Worm (Caenorhabditis elegans) whole organism, late embryonic: ENCODE measurements around the gene Y58A7A.1.

ENCODE experiments used
- F13H6.1 ChIP-seq: sonication (generic microtip); optimal IDR thresholded peaks from 2 replicates; lab custom pipeline; 2016; ENCODE audit warnings: missing genetic modification characterization, missing compliant biosample characterization
- T23F11.4 ChIP-seq: fragments of 200-800 bp; sonication (Bioruptor generic); optimal IDR thresholded peaks from 2 replicates; lab custom pipeline; 2018; ENCODE audit warnings: mild to moderate bottlenecking, missing genetic modification characterization, missing compliant biosample characterization
- Y22D7AL.16 ChIP-seq: sonication (generic microtip); optimal IDR thresholded peaks from 2 replicates; lab custom pipeline; 2016; ENCODE audit warnings: missing genetic modification characterization, missing compliant biosample characterization
- ahr-1 ChIP-seq: sonication (generic microtip); optimal IDR thresholded peaks from 2 replicates; lab custom pipeline; 2016; ENCODE audit warnings: missing genetic modification characterization, missing compliant biosample characterization
- ceh-14 ChIP-seq: sonication (generic microtip); optimal IDR thresholded peaks from 2 replicates; lab custom pipeline; 2016; ENCODE audit warnings: missing genotype, missing genetic modification characterization, missing compliant biosample characterization
- ceh-18 ChIP-seq: sonication (generic microtip); optimal IDR thresholded peaks from 2 replicates; lab custom pipeline; 2016; ENCODE audit warnings: missing genetic modification characterization, missing compliant biosample characterization
- ceh-19 ChIP-seq: fragments of 200-800 bp; sonication (Bioruptor generic); optimal IDR thresholded peaks from 2 replicates; lab custom pipeline; 2018; ENCODE audit warnings: mild to moderate bottlenecking, missing genetic modification characterization, missing compliant biosample characterization
- ceh-30 ChIP-seq: fragments of 150-350 bp; optimal IDR thresholded peaks from 2 replicates; lab custom pipeline; 2014; ENCODE audit warnings: missing biosample characterization, missing genetic modification characterization
- ceh-31 ChIP-seq: sonication (generic microtip); optimal IDR thresholded peaks from 2 replicates; lab custom pipeline; 2016; ENCODE audit warnings: missing genetic modification characterization, missing compliant biosample characterization
- ceh-9 ChIP-seq: sonication (generic microtip); optimal IDR thresholded peaks from 2 replicates; lab custom pipeline; 2016; ENCODE audit warnings: mild to moderate bottlenecking, missing genetic modification characterization, inconsistent platforms, missing compliant biosample characterization
- elt-2 ChIP-seq: sonication (generic microtip); optimal IDR thresholded peaks from 2 replicates; lab custom pipeline; 2016; ENCODE audit warnings: missing genetic modification reagents, missing genetic modification characterization, missing compliant biosample characterization
- eyg-1 ChIP-seq: sonication (generic microtip); optimal IDR thresholded peaks from 2 replicates; lab custom pipeline; 2016; ENCODE audit warnings: missing genotype, missing genetic modification characterization, missing compliant biosample characterization
- fkh-6 ChIP-seq: sonication (generic microtip); optimal IDR thresholded peaks from 2 replicates; lab custom pipeline; 2016; ENCODE audit warnings: missing genetic modification characterization, missing compliant biosample characterization
- hlh-13 ChIP-seq: fragments of 200-800 bp; sonication (Bioruptor generic); optimal IDR thresholded peaks from 2 replicates; lab custom pipeline; 2018; ENCODE audit warnings: mild to moderate bottlenecking, missing genetic modification characterization, missing compliant biosample characterization
- hlh-6 ChIP-seq: sonication (generic microtip); optimal IDR thresholded peaks from 2 replicates; lab custom pipeline; 2016; ENCODE audit warnings: missing genotype, missing genetic modification characterization, missing compliant biosample characterization
- lim-6 ChIP-seq: sonication (generic microtip); optimal IDR thresholded peaks from 2 replicates; lab custom pipeline; 2016; ENCODE audit warnings: missing genetic modification characterization, missing compliant biosample characterization
- lin-11 ChIP-seq: fragments of 200-800 bp; sonication (Bioruptor generic); optimal IDR thresholded peaks from 2 replicates; lab custom pipeline; 2018; ENCODE audit warnings: mild to moderate bottlenecking, missing genetic modification characterization, missing compliant biosample characterization
- madf-2 ChIP-seq: sonication (generic microtip); optimal IDR thresholded peaks from 2 replicates; lab custom pipeline; 2017; ENCODE audit warnings: missing genetic modification characterization, missing compliant biosample characterization
- npax-4 ChIP-seq: sonication (generic microtip); optimal IDR thresholded peaks from 2 replicates; lab custom pipeline; 2016; ENCODE audit warnings: missing genetic modification characterization, missing compliant biosample characterization
- pax-1 ChIP-seq: fragments of 150-350 bp; optimal IDR thresholded peaks from 2 replicates; lab custom pipeline; 2014; ENCODE audit warnings: missing biosample characterization, missing genetic modification characterization
- pqm-1 ChIP-seq: sonication (generic microtip); optimal IDR thresholded peaks from 2 replicates; lab custom pipeline; 2016; ENCODE audit warnings: missing genetic modification characterization, missing compliant biosample characterization
- pros-1 ChIP-seq: fragments of 150-350 bp; optimal IDR thresholded peaks from 2 replicates; lab custom pipeline; 2014; ENCODE audit warnings: missing biosample characterization, missing genetic modification reagents, missing genetic modification characterization
- ref-2 ChIP-seq: sonication (generic microtip); optimal IDR thresholded peaks from 2 replicates; lab custom pipeline; 2016; ENCODE audit warnings: missing genetic modification characterization, missing compliant biosample characterization
- sdc-2 ChIP-seq: sonication (generic microtip); optimal IDR thresholded peaks from 2 replicates; lab custom pipeline; 2016; ENCODE audit warnings: missing genotype, missing genetic modification characterization, missing compliant biosample characterization
- sox-2 ChIP-seq: fragments of 200-800 bp; sonication (Bioruptor generic); IDR thresholded peaks from 2 replicates; pipeline ENCODE4 v1.3.6; 2022; ENCODE audit warnings: missing genetic modification reagents, missing genetic modification characterization, missing compliant biosample characterization
- tbx-7 ChIP-seq: sonication (generic microtip); optimal IDR thresholded peaks from 2 replicates; lab custom pipeline; 2016; ENCODE audit warnings: missing genotype, missing genetic modification characterization, missing compliant biosample characterization
- unc-3 ChIP-seq, 2 experiments: fragments of 200-800 bp in 1 of 2; sonication (Bioruptor generic) in 1 of 2; sonication (generic microtip) in 1 of 2; conservative IDR thresholded peaks in 1 of 2; optimal IDR thresholded peaks in 1 of 2; 2 replicates each; pipeline versions ENCODE4 v1.3.6 to Lab custom; 2016 to 2022; ENCODE audit warnings: missing compliant biosample characterization in 2 of 2, missing genetic modification characterization in 2 of 2, missing genetic modification reagents in 1 of 2
- unc-42 ChIP-seq: sonication (generic microtip); optimal IDR thresholded peaks from 2 replicates; lab custom pipeline; 2016; ENCODE audit warnings: missing genotype, missing genetic modification characterization, missing compliant biosample characterization
- unc-86 ChIP-seq: sonication (generic microtip); optimal IDR thresholded peaks from 2 replicates; lab custom pipeline; 2016; ENCODE audit warnings: missing genetic modification characterization, missing compliant biosample characterization
- zip-5 ChIP-seq: sonication (generic microtip); optimal IDR thresholded peaks from 2 replicates; lab custom pipeline; 2016; ENCODE audit warnings: missing genetic modification characterization, missing compliant biosample characterization
- ztf-16 ChIP-seq: sonication (generic microtip); optimal IDR thresholded peaks from 2 replicates; lab custom pipeline; 2017; ENCODE audit warnings: missing genetic modification characterization, missing compliant biosample characterization

Y58A7A.1 gene

DNA sequence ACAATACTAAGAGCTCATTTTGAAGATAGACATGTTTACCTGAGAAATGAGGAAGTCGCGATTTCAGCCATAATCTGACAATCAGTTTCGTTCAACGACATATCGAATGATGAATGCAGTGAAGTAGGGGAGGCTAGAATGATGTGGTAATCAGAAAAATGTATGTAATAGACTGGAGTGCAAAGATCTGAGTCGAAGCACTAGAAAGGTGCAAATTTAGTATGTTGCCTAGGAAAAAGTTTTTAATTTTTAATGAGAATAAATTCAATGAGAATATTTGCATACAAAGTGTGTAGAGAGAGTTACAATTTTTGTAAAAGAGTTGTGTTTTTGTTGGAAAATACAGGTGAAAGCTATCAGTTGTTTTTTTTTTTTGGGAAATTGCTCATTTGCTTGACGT is 35.6 kb upstream of the Y58A7A.1 start, which contains the start of gene srab-2:
Gene srab-2, minus strand, starts transcription at position 101 of the 400 bp plus-strand sequence.
- TF ChIP-seq ztf-16 (tag; lab: Kevin White, UChicago) (no peak), ceh-19 (GFP tag; lab: Kevin White, UChicago) (no peak), zip-5 (tag; lab: Kevin White, UChicago) (no peak), T23F11.4 (GFP tag; lab: Kevin White, UChicago) (no peak), ahr-1 (tag; lab: Kevin White, UChicago) (no peak), F13H6.1 (tag; lab: Kevin White, UChicago) (no peak), ceh-18 (tag; lab: Kevin White, UChicago) (no peak), unc-42 (tag; lab: Kevin White, UChicago) (no peak), pqm-1 (tag; lab: Kevin White, UChicago) (no peak), madf-2 (tag; lab: Kevin White, UChicago) (no peak), sdc-2 (tag; lab: Kevin White, UChicago) (no peak), ceh-9 (tag; lab: Kevin White, UChicago) (no peak), lim-6 (tag; lab: Kevin White, UChicago) (no peak)

- no peak for TF ChIP-seq eyg-1 (tag; lab: Kevin White, UChicago)
- TF ChIP-seq, all 69 proteins: peak for 0
Measured at ce11 chrV:5102017-5102416, 32.7 kb upstream of the Y58A7A.1 start, which contains the start of gene srab-1. TSS of gene srab-1 (minus strand) at chrV:5102117.

ce11 chrV:5098925-5099324 is 29.6 kb upstream of the Y58A7A.1 start, which contains the start of gene unc-46:
TSS of gene unc-46 (minus strand) at chrV:5099025.
- TF ChIP-seq Y22D7AL.16 (tag; lab: Kevin White, UChicago) (no peak), unc-86 (tag; lab: Kevin White, UChicago) (no peak), ceh-14 (tag; lab: Kevin White, UChicago) (no peak), hlh-13 (no peak), ceh-30 (no peak), madf-2 (tag; lab: Kevin White, UChicago) (no peak), elt-2 (tag; lab: Kevin White, UChicago) (no peak), unc-42 (tag; lab: Kevin White, UChicago) (no peak), pax-1 (tag; lab: Kevin White, UChicago) (no peak), ref-2 (tag; lab: Kevin White, UChicago) (no peak), tbx-7 (no peak), ceh-31 (no peak), sox-2 (GFP tag; lab: Robert Waterston, UW) (no peak)

DNA sequence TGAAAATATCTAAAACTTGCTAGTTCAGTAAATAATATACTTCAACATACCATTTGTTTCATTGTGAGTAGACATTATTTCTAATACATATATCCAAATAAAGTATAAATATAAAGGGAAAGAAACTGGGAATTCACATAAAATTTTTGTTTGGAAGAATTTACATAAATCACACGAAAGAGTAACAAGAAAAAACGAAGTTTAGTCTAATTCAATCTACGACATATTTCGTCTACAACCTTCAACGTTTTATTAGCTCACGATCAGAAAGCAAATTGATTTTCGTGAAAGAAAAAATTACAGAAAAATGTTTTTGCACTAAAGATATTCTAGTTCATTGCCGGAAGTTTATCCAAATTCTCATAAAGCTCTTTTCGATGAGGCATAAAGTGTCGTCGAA is 27.7 kb upstream of the Y58A7A.1 start, which contains the start of gene C04F5.2:
Gene C04F5.2, minus strand, starts transcription at position 101 of the 400 bp plus-strand sequence.
- TF ChIP-seq madf-2 (tag; lab: Kevin White, UChicago), result no peak
- no peak for TF ChIP-seq lin-11 (tag; lab: Kevin White, UChicago)
- TF ChIP-seq npax-4 (tag; lab: Kevin White, UChicago), result no peak
- TF ChIP-seq ceh-31, result no peak
- TF ChIP-seq unc-3 (GFP tag; conservative IDR thresholded peaks at IDR 0.05; lab: Robert Waterston, UW), result no peak
- no peak for TF ChIP-seq unc-3 (tag; optimal IDR thresholded peaks at IDR 0.05; lab: Kevin White, UChicago)
- TF ChIP-seq ztf-16 (tag; lab: Kevin White, UChicago), result no peak
- TF ChIP-seq T23F11.4 (GFP tag; lab: Kevin White, UChicago), result no peak
- no peak for TF ChIP-seq pros-1 (tag; lab: Kevin White, UChicago)
- TF ChIP-seq Y22D7AL.16 (tag; lab: Kevin White, UChicago), result no peak
- no peak for TF ChIP-seq hlh-6 (tag; lab: Kevin White, UChicago)
- TF ChIP-seq, all 69 proteins: peak for 0

DNA sequence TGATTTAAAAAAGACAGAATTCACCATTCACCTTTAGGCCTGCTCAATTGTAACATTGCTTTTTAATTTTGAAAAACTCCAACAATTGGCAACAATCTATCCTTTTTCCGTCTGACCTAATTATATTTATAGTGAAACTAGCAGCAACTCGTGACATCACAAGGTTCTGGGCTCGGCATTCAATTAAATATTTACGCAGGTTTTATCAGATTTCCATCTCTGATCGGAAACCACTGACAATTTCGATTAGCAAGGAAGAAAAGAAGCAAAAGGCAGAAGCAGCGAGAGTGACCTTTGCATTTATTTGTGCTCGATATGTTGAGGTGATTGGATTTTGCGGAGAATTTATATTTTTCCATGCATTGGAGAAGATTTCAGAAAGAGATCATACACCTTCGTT is 21.0 kb upstream of the Y58A7A.1 start:
- TF ChIP-seq unc-42 (tag; lab: Kevin White, UChicago) (peak; percentile 1), fkh-6 (no peak)
